Worm (Caenorhabditis elegans) whole organism, L3 larva: ENCODE data around the gene nas-19.

Experiments
- ZK546.5 ChIP-seq: sonication (generic microtip); optimal IDR thresholded peaks from 2 replicates; lab custom pipeline; 2017; ENCODE audit warnings: missing biosample characterization, missing genetic modification characterization
- ceh-28 ChIP-seq: fragments of 150-350 bp; optimal IDR thresholded peaks from 2 replicates; lab custom pipeline; 2014; ENCODE audit warnings: missing biosample characterization, missing genetic modification reagents, missing genetic modification characterization
- ceh-82 ChIP-seq: fragments of 150-350 bp; optimal IDR thresholded peaks from 2 replicates; lab custom pipeline; 2014; ENCODE audit warnings: missing biosample characterization, missing genetic modification characterization
- ceh-9 ChIP-seq: sonication (generic microtip); optimal IDR thresholded peaks from 2 replicates; lab custom pipeline; 2018; ENCODE audit warnings: missing biosample characterization, missing genetic modification characterization
- daf-12 ChIP-seq: fragments of 150-350 bp; optimal IDR thresholded peaks from 2 replicates; lab custom pipeline; 2014; ENCODE audit warnings: missing biosample characterization, missing genetic modification reagents, missing genetic modification characterization
- egl-27 ChIP-seq: sonication (generic microtip); optimal IDR thresholded peaks from 4 replicates; lab custom pipeline; 2017; ENCODE audit warnings: missing biosample characterization, missing genetic modification reagents, missing genetic modification characterization
- egl-5 ChIP-seq: fragments of 150-350 bp; optimal IDR thresholded peaks from 2 replicates; lab custom pipeline; 2017; ENCODE audit warnings: missing biosample characterization, missing genetic modification reagents, missing genetic modification characterization, inconsistent platforms
- elt-1 ChIP-seq: fragments of 150-350 bp; optimal IDR thresholded peaks from 2 replicates; lab custom pipeline; 2014; ENCODE audit warnings: missing biosample characterization, missing genetic modification characterization
- elt-2 ChIP-seq: sonication (generic microtip); optimal IDR thresholded peaks from 2 replicates; lab custom pipeline; 2016; ENCODE audit warnings: missing genetic modification reagents, mild to moderate bottlenecking, missing genetic modification characterization, missing compliant biosample characterization
- elt-3 ChIP-seq, 3 experiments: fragments of 150-350 bp in 1 of 3; sonication (generic microtip) in 2 of 3; optimal IDR thresholded peaks; 2 replicates in 2 of 3; 4 replicates in 1 of 3; lab custom pipeline; 2014 to 2017; ENCODE audit warnings: missing biosample characterization in 3 of 3, missing genetic modification characterization in 3 of 3
- eor-1 ChIP-seq, 2 experiments: fragments of 150-350 bp; optimal IDR thresholded peaks; 2 replicates each; lab custom pipeline; 2014 to 2018; ENCODE audit warnings: missing biosample characterization in 2 of 2, missing genetic modification characterization in 2 of 2
- fkh-10 ChIP-seq: sonication (generic microtip); optimal IDR thresholded peaks from 2 replicates; lab custom pipeline; 2017; ENCODE audit warnings: missing biosample characterization, missing genetic modification reagents, missing genetic modification characterization
- fkh-2 ChIP-seq: fragments of 150-350 bp; optimal IDR thresholded peaks from 2 replicates; lab custom pipeline; 2014; ENCODE audit warnings: missing biosample characterization, missing genetic modification reagents, missing genetic modification characterization
- fos-1 ChIP-seq: fragments of 150-350 bp; optimal IDR thresholded peaks from 2 replicates; lab custom pipeline; 2014; ENCODE audit warnings: missing biosample characterization, missing genetic modification characterization
- hmg-11 ChIP-seq: sonication (generic microtip); optimal IDR thresholded peaks from 2 replicates; lab custom pipeline; 2016; ENCODE audit warnings: missing genetic modification characterization, missing compliant biosample characterization
- jun-1 ChIP-seq: fragments of 150-350 bp; optimal IDR thresholded peaks from 2 replicates; lab custom pipeline; 2014; ENCODE audit warnings: missing biosample characterization, missing genetic modification reagents, missing genetic modification characterization
- lin-15B ChIP-seq: fragments of 150-350 bp; optimal IDR thresholded peaks from 2 replicates; lab custom pipeline; 2014; ENCODE audit warnings: missing biosample characterization, missing genetic modification characterization
- lin-39 ChIP-seq: fragments of 150-350 bp; optimal IDR thresholded peaks from 2 replicates; lab custom pipeline; 2018; ENCODE audit warnings: missing biosample characterization, missing genetic modification reagents, missing genetic modification characterization
- lsy-12 ChIP-seq: sonication (generic microtip); optimal IDR thresholded peaks from 2 replicates; lab custom pipeline; 2016; ENCODE audit warnings: mild to moderate bottlenecking, missing genetic modification characterization, missing compliant biosample characterization
- mdl-1 ChIP-seq: fragments of 150-350 bp; optimal IDR thresholded peaks from 2 replicates; lab custom pipeline; 2014; ENCODE audit warnings: missing biosample characterization, missing genetic modification characterization
- nfya-1 ChIP-seq: sonication (generic microtip); optimal IDR thresholded peaks from 2 replicates; lab custom pipeline; 2017; ENCODE audit warnings: missing genetic modification characterization, mild to moderate bottlenecking, missing compliant biosample characterization, antibody characterized with exemption, moderate library complexity; ENCODE audit not compliant: insufficient read depth
- nhr-12 ChIP-seq: fragments of 150-350 bp; optimal IDR thresholded peaks from 2 replicates; lab custom pipeline; 2014; ENCODE audit warnings: missing biosample characterization, missing genetic modification characterization
- nhr-23 ChIP-seq: fragments of 150-350 bp; optimal IDR thresholded peaks from 2 replicates; lab custom pipeline; 2014; ENCODE audit warnings: missing biosample characterization, missing genetic modification reagents, missing genetic modification characterization
- nhr-237 ChIP-seq: fragments of 150-350 bp; optimal IDR thresholded peaks from 2 replicates; lab custom pipeline; 2014; ENCODE audit warnings: missing biosample characterization, missing genetic modification characterization
- nhr-25 ChIP-seq: sonication (generic microtip); optimal IDR thresholded peaks from 2 replicates; lab custom pipeline; 2017; ENCODE audit warnings: missing biosample characterization, missing genetic modification characterization
- nhr-67 ChIP-seq: fragments of 150-350 bp; optimal IDR thresholded peaks from 2 replicates; lab custom pipeline; 2014; ENCODE audit warnings: missing biosample characterization, missing genetic modification characterization
- nhr-77 ChIP-seq: fragments of 150-350 bp; optimal IDR thresholded peaks from 2 replicates; lab custom pipeline; 2014; ENCODE audit warnings: missing biosample characterization, missing genetic modification characterization
- sea-2 ChIP-seq: fragments of 150-350 bp; sonication (generic microtip); optimal IDR thresholded peaks from 4 replicates; lab custom pipeline; 2014; ENCODE audit warnings: missing biosample characterization, missing genetic modification reagents, missing genetic modification characterization
- skn-1 ChIP-seq: fragments of 150-350 bp; optimal IDR thresholded peaks from 2 replicates; lab custom pipeline; 2014; ENCODE audit warnings: missing biosample characterization, missing genetic modification characterization
- snpc-4 ChIP-seq: fragments of 150-350 bp; optimal IDR thresholded peaks from 2 replicates; lab custom pipeline; 2014; ENCODE audit warnings: missing biosample characterization, missing genetic modification characterization
- unc-62 ChIP-seq: fragments of 150-350 bp; sonication (generic microtip); optimal IDR thresholded peaks from 4 replicates; lab custom pipeline; 2014; ENCODE audit warnings: missing biosample characterization, missing genetic modification reagents, missing genetic modification characterization
- ztf-4 ChIP-seq: fragments of 150-350 bp; optimal IDR thresholded peaks from 2 replicates; lab custom pipeline; 2014; ENCODE audit warnings: missing biosample characterization, missing genetic modification characterization

nas-19 gene

ce11 chrV:11402610-11403009 is at the start of gene nas-19:
Gene nas-19, minus strand, starts transcription at chrV:11402710.
- TF ChIP-seq nhr-77 (tag; lab: Kevin White, UChicago): no peak
- no peak for TF ChIP-seq fkh-2 (tag; lab: Kevin White, UChicago)
- TF ChIP-seq nhr-12 (tag; lab: Kevin White, UChicago): no peak
- TF ChIP-seq ceh-28 (tag; lab: Kevin White, UChicago): no peak
- TF ChIP-seq nhr-25 (tag; lab: Kevin White, UChicago): no peak
- TF ChIP-seq elt-3 (tag; optimal IDR thresholded peaks at IDR 0.05; lab: Kevin White, UChicago): no peak
- TF ChIP-seq lsy-12 (tag; lab: Kevin White, UChicago): no peak
- no peak for TF ChIP-seq fos-1 (tag; lab: Kevin White, UChicago)
- TF ChIP-seq snpc-4 (tag; lab: Kevin White, UChicago): no peak
- no peak for TF ChIP-seq nfya-1 (tag; lab: Kevin White, UChicago)
- TF ChIP-seq nhr-237 (tag; lab: Kevin White, UChicago): no peak
- TF ChIP-seq skn-1 (tag; lab: Kevin White, UChicago): no peak
- TF ChIP-seq elt-2 (tag; lab: Kevin White, UChicago): no peak
- no peak for TF ChIP-seq elt-1 (tag; lab: Kevin White, UChicago)
- TF ChIP-seq eor-1 (tag; optimal IDR thresholded peaks at IDR 0.05; lab: Kevin White, UChicago): no peak
- no peak for TF ChIP-seq ztf-4
- no peak for TF ChIP-seq ceh-82
- TF ChIP-seq, all 47 proteins: peak for 0

- TF ChIP-seq nhr-237 (tag; lab: Kevin White, UChicago) (no peak), egl-27 (tag; lab: Kevin White, UChicago) (no peak), nfya-1 (tag; lab: Kevin White, UChicago) (no peak), nhr-77 (tag; lab: Kevin White, UChicago) (no peak), ceh-82 (no peak)
Observed at ce11 chrV:11450257-11450656, 47.7 kb upstream of the nas-19 start, which contains the start of gene col-156. Gene col-156, minus strand, starts transcription at chrV:11450357.

DNA sequence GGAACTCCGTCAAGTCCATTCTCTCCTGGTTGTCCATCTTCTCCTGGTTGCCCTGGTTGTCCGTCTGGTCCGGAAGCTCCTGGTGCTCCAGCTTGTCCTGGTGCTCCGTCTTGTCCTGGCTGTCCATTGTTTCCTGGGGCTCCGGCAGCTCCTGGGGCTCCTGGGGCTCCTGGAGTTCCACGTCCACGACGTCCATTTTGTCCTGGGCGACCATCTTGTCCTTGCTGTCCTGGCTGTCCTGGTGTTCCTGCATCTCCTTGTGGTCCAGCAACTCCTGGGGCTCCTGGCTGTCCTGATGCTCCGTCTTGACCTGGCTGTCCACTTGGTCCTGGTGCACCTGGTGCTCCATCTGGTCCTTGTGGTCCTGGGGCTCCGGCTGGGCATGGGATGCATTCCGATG is 46.9 kb upstream of the nas-19 start:
- TF ChIP-seq ceh-28 (tag; lab: Kevin White, UChicago): no peak
- TF ChIP-seq ceh-9 (tag; lab: Kevin White, UChicago): no peak
- TF ChIP-seq daf-12: no peak
- TF ChIP-seq nhr-67 (tag; lab: Kevin White, UChicago): no peak
- no peak for TF ChIP-seq ZK546.5 (tag; lab: Kevin White, UChicago)
- TF ChIP-seq jun-1 (tag; lab: Kevin White, UChicago): no peak
- no peak for TF ChIP-seq sea-2
- no peak for TF ChIP-seq nhr-23 (tag; lab: Kevin White, UChicago)
- no peak for TF ChIP-seq fkh-10 (GFP tag; lab: Kevin White, UChicago)
- TF ChIP-seq unc-62 (GFP tag; lab: Kevin White, UChicago): no peak
- no peak for TF ChIP-seq fkh-2 (tag; lab: Kevin White, UChicago)
- TF ChIP-seq, all 47 proteins: peak for 0

DNA sequence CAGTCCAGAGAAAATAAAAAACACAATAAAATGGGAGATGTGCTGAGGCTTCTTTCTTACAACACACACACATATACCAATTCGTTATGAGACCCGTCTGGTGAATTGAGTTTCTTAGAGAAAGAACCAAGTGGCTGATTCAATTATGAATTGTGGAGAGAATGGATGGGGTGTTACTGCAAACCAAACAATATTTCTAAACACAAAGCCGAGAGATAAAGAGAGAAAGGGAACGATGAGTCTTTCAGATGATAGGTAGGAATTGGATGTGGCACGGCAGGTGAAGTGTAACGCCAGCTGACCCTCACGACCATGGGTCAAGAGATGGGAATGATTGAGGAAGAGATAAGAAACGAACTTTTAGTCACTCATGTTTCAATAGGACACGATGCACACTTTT is 43.8 kb upstream of the nas-19 start, which contains the start of gene mig-17:
mig-17 (plus strand) TSS at position 389 of the 400 bp plus-strand sequence.
- TF ChIP-seq nfya-1 (tag; lab: Kevin White, UChicago) (peak; percentile 23), lin-15B (tag; lab: Kevin White, UChicago) (no peak), egl-5 (tag; lab: Kevin White, UChicago) (peak; percentile 53), nhr-237 (tag; lab: Kevin White, UChicago) (no peak)

ce11 chrV:11445375-11445774 is 42.9 kb upstream of the nas-19 start:
- TF ChIP-seq ceh-28 (tag; lab: Kevin White, UChicago) (peak; percentile 28), nhr-12 (tag; lab: Kevin White, UChicago) (no peak), snpc-4 (tag; lab: Kevin White, UChicago) (peak; percentile 20), lin-39 (tag; lab: Kevin White, UChicago) (peak; percentile 73), mdl-1 (tag; lab: Kevin White, UChicago) (no peak), egl-5 (tag; lab: Kevin White, UChicago) (peak; percentile 48), hmg-11 (tag; lab: Kevin White, UChicago) (peak; percentile 30), unc-62 (GFP tag; lab: Kevin White, UChicago) (peak; percentile 52), nfya-1 (tag; lab: Kevin White, UChicago) (peak; percentile 86)
